Fruit fly (Drosophila melanogaster): ENCODE results near the gene CNPYb.

DNA sequence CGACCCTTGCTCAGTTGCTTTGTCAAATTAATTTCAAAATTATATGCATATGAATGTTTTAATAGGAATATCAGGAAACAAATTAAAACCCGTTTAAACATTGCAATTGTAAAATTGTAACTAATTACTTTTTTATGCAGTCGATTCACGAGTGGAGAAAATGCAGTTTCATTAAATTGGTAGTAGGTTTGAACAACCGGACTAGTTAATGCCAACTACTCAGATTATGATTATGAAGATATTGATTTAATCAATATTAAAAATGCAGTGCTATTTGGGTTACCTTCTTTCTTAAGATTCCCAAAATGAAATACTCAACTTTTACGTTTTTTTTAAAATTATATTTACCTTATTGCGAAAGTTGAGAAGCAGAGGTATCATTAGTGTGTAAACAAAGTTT, 33.5 kb upstream of the CNPYb start, which contains the start of gene Spn75F:
- no peak for TF ChIP-seq Sox102F (GFP tag; optimal IDR thresholded peaks at IDR 0.05)
- TF ChIP-seq eg (GFP tag; IDR thresholded peaks at IDR 0.05) = no peak
- TF ChIP-seq pdm3 (GFP tag; optimal IDR thresholded peaks at IDR 0.05) = no peak
- TF ChIP-seq CG11762 (GFP tag; optimal IDR thresholded peaks at IDR 0.05; ENCODE audit: insufficient read depth) = no peak
- no peak for TF ChIP-seq CG11902 (GFP tag; optimal IDR thresholded peaks at IDR 0.05)
- TF ChIP-seq achi (GFP tag; optimal IDR thresholded peaks at IDR 0.05) = no peak

Data from whole organism, prepupa.